Fruit fly (Drosophila melanogaster): Measurements from ENCODE around the gene CG9521.

The CG9521 gene

DNA sequence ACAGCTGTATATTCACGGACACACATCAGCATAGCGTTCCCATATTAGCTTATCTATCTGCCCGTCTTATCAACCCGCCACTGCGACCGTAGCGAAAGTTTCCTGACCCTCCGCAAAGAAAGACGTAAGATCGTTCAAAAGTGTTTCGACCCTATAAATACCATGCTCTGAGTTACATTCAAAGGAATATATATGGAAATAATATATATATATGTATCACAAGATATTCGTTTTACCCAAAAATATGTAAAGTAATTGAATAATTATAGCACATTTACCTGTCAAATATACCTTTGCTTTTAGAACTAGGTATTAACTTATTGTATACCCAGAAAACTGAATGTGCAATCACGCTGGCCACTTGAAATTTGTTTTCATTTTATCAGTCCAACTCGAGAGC, 42.6 kb downstream of the CG9521 start:
- no peak for TF ChIP-seq sv (GFP tag; optimal IDR thresholded peaks at IDR 0.05)
- no peak for TF ChIP-seq tai (GFP tag; optimal IDR thresholded peaks at IDR 0.05)
- no peak for TF ChIP-seq CrebA (GFP tag; optimal IDR thresholded peaks at IDR 0.05; ENCODE audit: borderline replicate concordance)
- no peak for TF ChIP-seq N (GFP tag; optimal IDR thresholded peaks at IDR 0.05)
- TF ChIP-seq dl (GFP tag; optimal IDR thresholded peaks at IDR 0.05; ENCODE audit: insufficient read depth in 1 of 2, partially characterized antibody in 2 of 2), result no peak
- TF ChIP-seq CG9705 (GFP tag; optimal IDR thresholded peaks at IDR 0.05), result no peak
- TF ChIP-seq Rel (GFP tag; optimal IDR thresholded peaks at IDR 0.05), result no peak
- no peak for TF ChIP-seq Rel (tag; optimal IDR thresholded peaks at IDR 0.05)
- no peak for TF ChIP-seq Jra (GFP tag; optimal IDR thresholded peaks at IDR 0.05)
- TF ChIP-seq br (GFP tag; optimal IDR thresholded peaks at IDR 0.05), result no peak
- no peak for TF ChIP-seq dsf (GFP tag; optimal IDR thresholded peaks at IDR 0.05; ENCODE audit: borderline replicate concordance)
- no peak for TF ChIP-seq Mio (GFP tag; optimal IDR thresholded peaks at IDR 0.05)
- peak; percentile 51 for TF ChIP-seq psq (GFP tag; optimal IDR thresholded peaks at IDR 0.05)
- TF ChIP-seq sage (GFP tag; optimal IDR thresholded peaks at IDR 0.05), result no peak
- TF ChIP-seq Hnf4 (GFP tag; optimal IDR thresholded peaks at IDR 0.05), result peak; percentile 5
- no peak for TF ChIP-seq Hr83 (GFP tag; optimal IDR thresholded peaks at IDR 0.05; ENCODE audit: poor library complexity, severe bottlenecking)
- no peak for TF ChIP-seq Vsx2 (GFP tag; optimal IDR thresholded peaks at IDR 0.05; ENCODE audit: partially characterized antibody)
- TF ChIP-seq pan (optimal IDR thresholded peaks at IDR 0.05), result no peak
- TF ChIP-seq Abd-B (GFP tag; optimal IDR thresholded peaks at IDR 0.05), result no peak
- peak; percentile 68 for TF ChIP-seq rgr (GFP tag; optimal IDR thresholded peaks at IDR 0.05)
- TF ChIP-seq CG32264 (GFP tag; optimal IDR thresholded peaks at IDR 0.05), result no peak
- no peak for TF ChIP-seq Dfd (GFP tag; optimal IDR thresholded peaks at IDR 0.05)
- TF ChIP-seq Myc (optimal IDR thresholded peaks at IDR 0.05), result no peak
- no peak for TF ChIP-seq Hr78 (GFP tag; optimal IDR thresholded peaks at IDR 0.05)
- TF ChIP-seq lola (GFP tag; optimal IDR thresholded peaks at IDR 0.05), result no peak
- TF ChIP-seq Sp1 (GFP tag; optimal IDR thresholded peaks at IDR 0.05), result no peak
- peak in 1 of 2 experiments; percentile 67 for TF ChIP-seq foxo (GFP tag; optimal IDR thresholded peaks at IDR 0.05)
- peak; percentile 47 for TF ChIP-seq HLH106 (tag; optimal IDR thresholded peaks at IDR 0.05)
- no peak for TF ChIP-seq Dif (GFP tag; optimal IDR thresholded peaks at IDR 0.05; ENCODE audit: partially characterized antibody)
- peak; percentile 33 for TF ChIP-seq brk (GFP tag; optimal IDR thresholded peaks at IDR 0.05)
- peak; percentile 56 for TF ChIP-seq h (GFP tag; optimal IDR thresholded peaks at IDR 0.05)
- no peak for TF ChIP-seq dmrt93B (GFP tag; optimal IDR thresholded peaks at IDR 0.05)
- no peak for TF ChIP-seq woc (GFP tag; optimal IDR thresholded peaks at IDR 0.05)
- TF ChIP-seq GATAd (GFP tag; optimal IDR thresholded peaks at IDR 0.05), result no peak
- TF ChIP-seq usp (GFP tag; optimal IDR thresholded peaks at IDR 0.05), result no peak
- TF ChIP-seq OdsH (GFP tag; optimal IDR thresholded peaks at IDR 0.05), result peak; percentile 47
- TF ChIP-seq ey (GFP tag; optimal IDR thresholded peaks at IDR 0.05), result no peak
- TF ChIP-seq fru (GFP tag; optimal IDR thresholded peaks at IDR 0.05), result peak; percentile 33
- TF ChIP-seq jim (GFP tag; optimal IDR thresholded peaks at IDR 0.05), result no peak

DNA sequence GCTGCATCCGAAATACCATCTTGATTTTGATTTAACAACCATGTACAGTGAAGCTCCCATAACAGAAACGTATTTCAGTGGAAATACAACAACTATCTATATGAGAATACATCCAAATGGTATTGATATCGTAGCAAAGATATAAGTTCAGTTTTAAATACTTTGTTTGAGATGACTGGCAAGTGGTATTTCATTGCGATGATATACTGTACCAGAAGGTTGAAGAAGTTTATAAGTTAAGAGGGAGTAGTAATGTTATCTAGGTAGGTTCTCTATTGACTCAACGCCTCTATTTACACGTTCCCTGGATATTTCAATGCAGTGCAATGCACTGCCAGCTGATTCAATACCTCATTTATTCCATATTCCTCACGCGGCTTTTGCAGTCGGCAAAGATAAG, 47.4 kb downstream of the CG9521 start:
- TF ChIP-seq Hr83 (GFP tag; optimal IDR thresholded peaks at IDR 0.05; ENCODE audit: poor library complexity, severe bottlenecking) (peak; percentile 99), woc (GFP tag; optimal IDR thresholded peaks at IDR 0.05) (peak; percentile 1), psq (GFP tag; optimal IDR thresholded peaks at IDR 0.05) (peak; percentile 18), sage (GFP tag; optimal IDR thresholded peaks at IDR 0.05) (no peak), Mio (GFP tag; optimal IDR thresholded peaks at IDR 0.05) (no peak), sv (GFP tag; optimal IDR thresholded peaks at IDR 0.05) (no peak), Dif (GFP tag; optimal IDR thresholded peaks at IDR 0.05; ENCODE audit: partially characterized antibody) (no peak), CG32264 (GFP tag; optimal IDR thresholded peaks at IDR 0.05) (no peak), Jra (GFP tag; optimal IDR thresholded peaks at IDR 0.05) (peak; percentile 35), Myc (optimal IDR thresholded peaks at IDR 0.05) (no peak), Hnf4 (GFP tag; optimal IDR thresholded peaks at IDR 0.05) (peak; percentile 65), fru (GFP tag; optimal IDR thresholded peaks at IDR 0.05) (peak; percentile 27), tai (GFP tag; optimal IDR thresholded peaks at IDR 0.05) (peak; percentile 73), rgr (GFP tag; optimal IDR thresholded peaks at IDR 0.05) (peak; percentile 52), brk (GFP tag; optimal IDR thresholded peaks at IDR 0.05) (peak; percentile 62), dmrt93B (GFP tag; optimal IDR thresholded peaks at IDR 0.05) (no peak), foxo (GFP tag; optimal IDR thresholded peaks at IDR 0.05) (peak in 1 of 2 experiments; percentile 33), GATAd (GFP tag; optimal IDR thresholded peaks at IDR 0.05) (peak; percentile 31), jim (GFP tag; optimal IDR thresholded peaks at IDR 0.05) (peak; percentile 77), Dfd (GFP tag; optimal IDR thresholded peaks at IDR 0.05) (no peak), h (GFP tag; optimal IDR thresholded peaks at IDR 0.05) (peak; percentile 64), OdsH (GFP tag; optimal IDR thresholded peaks at IDR 0.05) (peak; percentile 46), ey (GFP tag; optimal IDR thresholded peaks at IDR 0.05) (no peak), Rel (GFP tag; optimal IDR thresholded peaks at IDR 0.05) (no peak), Rel (tag; optimal IDR thresholded peaks at IDR 0.05) (no peak), CG9705 (GFP tag; optimal IDR thresholded peaks at IDR 0.05) (no peak)

Measured in whole organism, wandering third instar larva.